Worm (Caenorhabditis elegans): ENCODE data around the gene sul-1.

ce11 chrX:3245812-3246211, 24.9 kb downstream of the sul-1 start, which contains the start of gene F40F4.7:
- TF ChIP-seq ztf-4 (tag; optimal IDR thresholded peaks at IDR 0.05) (no peak), pha-4 (tag; optimal IDR thresholded peaks at IDR 0.05) (peak; percentile 93), ztf-11 (tag; optimal IDR thresholded peaks at IDR 0.05) (no peak), lin-15B (tag; optimal IDR thresholded peaks at IDR 0.05) (peak; percentile 35)
